Fruit fly (Drosophila melanogaster): ENCODE measurements around the gene CG5177.

Gene CG5177

DNA sequence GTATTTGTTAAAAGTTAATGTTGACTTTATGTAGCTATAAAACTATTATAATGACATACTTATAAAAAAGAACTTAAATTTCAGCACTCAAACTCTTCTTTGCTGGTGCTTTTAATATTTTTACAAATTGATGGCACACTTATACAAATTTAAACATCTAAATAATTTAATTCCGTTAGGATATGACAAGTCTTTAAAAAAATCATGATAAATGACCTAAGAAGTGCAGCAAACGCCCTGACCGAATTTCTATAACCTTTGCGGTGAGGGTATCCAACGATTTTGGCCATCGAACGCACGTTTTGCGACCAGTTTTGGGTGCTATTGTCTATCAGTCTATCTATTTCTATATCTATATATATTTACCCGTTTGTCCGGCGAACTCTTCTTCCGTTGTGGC lies 37.9 kb downstream of the CG5177 start (continued):
- TF ChIP-seq CG18599 (GFP tag; optimal IDR thresholded peaks at IDR 0.05) (no peak), Pdp1 (GFP tag; optimal IDR thresholded peaks at IDR 0.05) (peak in 1 of 2 experiments; percentile 12), Gug (GFP tag; IDR thresholded peaks at IDR 0.05) (peak; percentile 56; the same call in 2 of the 4 replicates), Dad (GFP tag; optimal IDR thresholded peaks at IDR 0.05) (no peak), ac (GFP tag; optimal IDR thresholded peaks at IDR 0.05) (no peak), prd (optimal IDR thresholded peaks at IDR 0.05) (no peak), prd (GFP tag; IDR thresholded peaks at IDR 0.05) (peak; percentile 49; the same call in 1 of the 3 replicates), CG33213 (GFP tag; optimal IDR thresholded peaks at IDR 0.05) (no peak), CG18619 (GFP tag; optimal IDR thresholded peaks at IDR 0.05) (peak; percentile 31), bcd (GFP tag; optimal IDR thresholded peaks at IDR 0.05) (peak; percentile 39), CG10321 (GFP tag; IDR thresholded peaks at IDR 0.05) (no peak), CG15073 (GFP tag; optimal IDR thresholded peaks at IDR 0.05) (no peak), dimm (GFP tag; IDR thresholded peaks at IDR 0.05) (no peak), CG2889 (GFP tag; IDR thresholded peaks at IDR 0.05) (no peak), CG6765 (GFP tag; optimal IDR thresholded peaks at IDR 0.05) (peak; percentile 4), Poxn (GFP tag; IDR thresholded peaks at IDR 0.05) (0 out of 2 replicates have a peak, but pooled peaks have one; percentile 12), CG15601 (tag; optimal IDR thresholded peaks at IDR 0.05) (no peak), dm (GFP tag; optimal IDR thresholded peaks at IDR 0.05) (no peak), CG6689 (GFP tag; IDR thresholded peaks at IDR 0.05) (no peak; the same call in 1 of the 2 replicates), CG18476 (GFP tag; optimal IDR thresholded peaks at IDR 0.05) (no peak), Atf6 (GFP tag; IDR thresholded peaks at IDR 0.05) (peak; percentile 55; the same call in 1 of the 2 replicates), CG10979 (tag; optimal IDR thresholded peaks at IDR 0.05) (no peak), CG14441 (GFP tag; IDR thresholded peaks at IDR 0.05) (peak; percentile 67), lbe (GFP tag; optimal IDR thresholded peaks at IDR 0.05) (no peak), pum (GFP tag; optimal IDR thresholded peaks at IDR 0.05) (no peak), chm (GFP tag; IDR thresholded peaks at IDR 0.05) (no peak), CG15269 (tag; optimal IDR thresholded peaks at IDR 0.05) (peak; percentile 65), CG14667 (GFP tag; IDR thresholded peaks at IDR 0.05) (no peak), CG3726 (GFP tag; IDR thresholded peaks at IDR 0.05) (no peak), CG1529 (GFP tag; optimal IDR thresholded peaks at IDR 0.05) (no peak), CG1602 (GFP tag; optimal IDR thresholded peaks at IDR 0.05) (no peak), nom (GFP tag; optimal IDR thresholded peaks at IDR 0.05) (no peak), btn (GFP tag; optimal IDR thresholded peaks at IDR 0.05) (no peak), Dref (GFP tag; IDR thresholded peaks at IDR 0.05) (no peak), Fer3 (tag; optimal IDR thresholded peaks at IDR 0.05) (peak; percentile 37), Tbp (GFP tag; optimal IDR thresholded peaks at IDR 0.05) (no peak), Dip3 (GFP tag; optimal IDR thresholded peaks at IDR 0.05) (no peak), Hand (GFP tag; optimal IDR thresholded peaks at IDR 0.05) (no peak), Chrac-16 (GFP tag; optimal IDR thresholded peaks at IDR 0.05) (no peak), CHES-1-like (GFP tag; optimal IDR thresholded peaks at IDR 0.05) (no peak), tin (GFP tag; optimal IDR thresholded peaks at IDR 0.05) (peak; percentile 15), Max (GFP tag; optimal IDR thresholded peaks at IDR 0.05) (no peak), CG31441 (GFP tag; IDR thresholded peaks at IDR 0.05) (no peak), CG2199 (GFP tag; IDR thresholded peaks at IDR 0.05) (no peak), TFAM (GFP tag; optimal IDR thresholded peaks at IDR 0.05) (no peak), CG1792 (GFP tag; optimal IDR thresholded peaks at IDR 0.05) (no peak), CG17612 (GFP tag; IDR thresholded peaks at IDR 0.05) (no peak), jing (GFP tag; optimal IDR thresholded peaks at IDR 0.05) (no peak), Ets65A (GFP tag) (peak; percentile 84), lola (GFP tag; optimal IDR thresholded peaks at IDR 0.05) (no peak), schlank (tag; optimal IDR thresholded peaks at IDR 0.05) (no peak), Gsc (GFP tag; IDR thresholded peaks at IDR 0.05) (no peak), tap (tag; optimal IDR thresholded peaks at IDR 0.05) (no peak)

Data from whole organism, embryonic.